Worm (Caenorhabditis elegans): ENCODE data around the gene oac-56.
A peak's percentile ranks its signal among the peaks of the same experiment; 100 is the strongest.

Gene oac-56

DNA sequence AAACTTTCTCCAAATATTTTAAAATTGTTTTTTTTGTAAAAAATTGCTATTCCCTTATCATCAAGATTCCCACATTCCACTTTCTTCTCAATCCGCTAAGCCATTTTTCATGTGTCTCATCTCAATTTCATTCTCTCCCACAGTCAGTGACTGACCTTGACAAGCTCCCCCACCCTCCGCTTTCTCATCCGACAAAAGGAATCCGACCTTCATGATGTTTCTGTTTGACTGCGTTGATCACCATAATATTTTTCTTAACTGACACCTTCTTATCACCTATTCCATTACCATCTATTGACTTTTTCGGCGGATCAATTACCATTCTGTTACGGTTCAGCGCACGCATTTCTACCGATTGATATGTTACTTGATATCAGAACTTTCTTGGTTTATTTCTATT is 38.5 kb upstream of the oac-56 start:
- TF ChIP-seq sma-9 (GFP tag; optimal IDR thresholded peaks at IDR 0.05) (no peak), sma-9 (tag; optimal IDR thresholded peaks at IDR 0.05) (no peak), mbf-1 (tag; optimal IDR thresholded peaks at IDR 0.05) (no peak), skn-1 (tag; optimal IDR thresholded peaks at IDR 0.05) (no peak), nhr-25 (tag; optimal IDR thresholded peaks at IDR 0.05) (peak; percentile 35), blmp-1 (tag; optimal IDR thresholded peaks at IDR 0.05; ENCODE audit: insufficient read depth) (peak; percentile 47), ama-1 (optimal IDR thresholded peaks at IDR 0.05) (no peak), dmd-4 (tag; optimal IDR thresholded peaks at IDR 0.05) (no peak), ceh-16 (tag; optimal IDR thresholded peaks at IDR 0.05) (peak; percentile 10), ceh-82 (tag; optimal IDR thresholded peaks at IDR 0.05) (no peak), nhr-129 (tag; optimal IDR thresholded peaks at IDR 0.05) (peak; percentile 65), C34F6.9 (tag; optimal IDR thresholded peaks at IDR 0.05) (no peak), fos-1 (tag; optimal IDR thresholded peaks at IDR 0.05) (peak; percentile 10)

DNA sequence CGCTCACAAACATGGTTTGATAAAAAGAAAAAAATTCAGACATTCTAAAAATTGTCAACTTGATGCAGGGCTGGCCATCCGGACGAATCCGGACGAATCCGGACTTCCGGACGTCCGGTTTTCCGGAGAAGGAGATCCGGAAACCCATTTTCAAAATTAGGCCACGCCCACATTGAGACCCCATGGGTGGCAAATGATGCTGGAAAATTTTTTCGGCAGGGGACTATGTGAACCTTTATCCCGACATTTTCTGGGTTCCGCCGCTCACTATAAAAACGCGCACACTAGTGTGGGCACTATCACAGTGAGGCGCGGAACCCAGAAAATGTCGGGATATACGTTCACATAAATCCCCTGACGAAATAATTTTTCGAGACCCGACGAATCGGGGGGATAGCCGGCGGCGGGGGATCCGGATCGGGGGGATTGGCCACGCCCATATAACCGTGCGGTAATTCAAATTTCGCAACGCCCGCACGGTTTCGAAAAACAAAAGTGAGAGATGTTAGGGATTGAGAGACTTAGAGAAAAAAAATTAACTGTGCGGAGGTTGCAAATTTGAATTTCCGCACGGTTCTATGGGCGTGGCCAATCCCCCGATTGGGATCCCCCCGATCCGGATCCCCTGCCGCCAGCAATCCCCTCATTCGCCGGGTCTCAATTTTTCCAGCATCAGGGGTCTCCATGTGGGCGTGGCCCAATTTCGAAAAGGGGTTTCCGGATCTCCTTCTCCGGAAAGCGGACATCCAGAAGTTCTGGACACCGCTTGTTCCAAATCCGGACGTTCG is 37.4 kb upstream of the oac-56 start:
- TF ChIP-seq nhr-21 (tag; optimal IDR thresholded peaks at IDR 0.05) (no peak), peb-1 (tag; optimal IDR thresholded peaks at IDR 0.05) (no peak), nhr-6 (tag; optimal IDR thresholded peaks at IDR 0.05) (no peak), alr-1 (tag; optimal IDR thresholded peaks at IDR 0.05) (no peak), nhr-23 (tag; optimal IDR thresholded peaks at IDR 0.05) (no peak), ceh-82 (tag; optimal IDR thresholded peaks at IDR 0.05) (no peak), gmeb-1 (tag; optimal IDR thresholded peaks at IDR 0.05) (no peak)

DNA sequence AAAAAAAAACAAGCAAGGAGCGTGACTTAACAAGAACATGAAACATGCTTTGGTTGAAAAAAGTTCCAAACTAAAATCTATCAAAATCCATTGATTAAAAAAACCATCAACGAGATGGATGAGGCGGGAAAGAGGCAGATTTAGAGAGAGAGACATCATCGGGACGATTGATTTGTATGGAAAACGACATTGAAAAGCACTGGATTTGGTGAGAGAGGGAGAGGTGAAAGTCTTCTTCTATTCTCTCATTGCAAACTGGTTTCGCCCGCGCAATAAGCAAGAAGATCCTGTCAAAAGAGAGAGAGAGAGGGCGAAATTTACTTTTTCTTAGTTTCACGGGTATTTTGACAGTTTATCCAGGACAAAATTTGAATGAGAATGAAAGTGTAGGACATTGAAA is 34.6 kb upstream of the oac-56 start:
- TF ChIP-seq peb-1 (tag; optimal IDR thresholded peaks at IDR 0.05) = no peak
- peak; percentile 14 for TF ChIP-seq nhr-129 (tag; optimal IDR thresholded peaks at IDR 0.05)

DNA sequence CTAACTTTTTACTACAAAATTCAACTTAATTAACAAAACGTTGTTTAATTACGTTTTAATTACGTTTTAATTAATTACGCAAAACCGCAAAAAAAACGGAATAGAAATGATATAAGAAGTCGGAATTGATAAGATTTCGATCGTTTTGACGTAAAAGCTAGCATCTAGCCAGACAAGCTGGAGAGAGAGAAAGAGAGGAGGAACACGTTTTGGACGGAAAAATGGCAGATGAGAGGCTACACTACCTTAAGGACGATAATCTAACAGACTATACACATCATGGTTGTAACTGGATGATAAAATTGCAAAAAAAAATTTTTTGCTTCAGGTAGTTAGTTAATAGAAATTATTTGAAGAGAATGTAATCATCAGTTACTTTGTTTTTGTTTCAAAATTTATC is 33.6 kb upstream of the oac-56 start:
- TF ChIP-seq F13H6.1 (tag; optimal IDR thresholded peaks at IDR 0.05) = no peak
- TF ChIP-seq lin-39 (tag; optimal IDR thresholded peaks at IDR 0.05) = no peak
- TF ChIP-seq elt-3 (tag; optimal IDR thresholded peaks at IDR 0.05) = no peak
- no peak for TF ChIP-seq alr-1 (tag; optimal IDR thresholded peaks at IDR 0.05)
- TF ChIP-seq nhr-77 (tag; optimal IDR thresholded peaks at IDR 0.05) = no peak

DNA sequence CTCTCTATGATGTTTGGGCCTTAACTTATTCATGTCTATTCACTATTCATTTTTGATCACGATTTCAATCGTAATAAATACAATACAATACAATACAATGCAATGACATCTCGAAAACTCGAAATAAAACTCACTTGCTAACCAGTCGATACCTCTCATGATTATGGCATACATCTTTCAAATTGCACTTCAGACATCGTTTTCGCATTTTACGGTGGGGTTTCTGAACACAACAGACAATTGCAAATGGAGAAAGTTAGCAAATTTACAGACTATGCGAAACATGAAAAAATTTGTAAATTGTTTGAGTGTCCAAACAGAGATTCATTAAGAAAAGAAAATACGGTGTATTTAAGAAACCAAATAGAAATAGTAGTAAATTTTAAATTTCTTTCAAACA is 32.9 kb upstream of the oac-56 start, which contains the start of gene paqr-3:
Gene paqr-3, minus strand, starts transcription at position 210 of the 400 bp plus-strand sequence.
- TF ChIP-seq elt-3 (tag; optimal IDR thresholded peaks at IDR 0.05) (no peak), lin-13 (GFP tag; optimal IDR thresholded peaks at IDR 0.05) (no peak), lin-11 (tag; optimal IDR thresholded peaks at IDR 0.05) (no peak), ztf-11 (tag; optimal IDR thresholded peaks at IDR 0.05) (no peak), sem-4 (tag; optimal IDR thresholded peaks at IDR 0.05) (no peak), snpc-4 (tag; optimal IDR thresholded peaks at IDR 0.05) (no peak), skn-1 (tag; optimal IDR thresholded peaks at IDR 0.05) (no peak), nhr-77 (tag; optimal IDR thresholded peaks at IDR 0.05) (no peak), ceh-82 (tag; optimal IDR thresholded peaks at IDR 0.05) (no peak), aly-2 (tag; optimal IDR thresholded peaks at IDR 0.05) (no peak), nhr-11 (tag; optimal IDR thresholded peaks at IDR 0.05) (no peak), unc-62 (GFP tag; optimal IDR thresholded peaks at IDR 0.05) (no peak), ceh-16 (tag; optimal IDR thresholded peaks at IDR 0.05) (no peak), lin-39 (tag; optimal IDR thresholded peaks at IDR 0.05) (no peak), mab-5 (tag; optimal IDR thresholded peaks at IDR 0.05) (no peak)

DNA sequence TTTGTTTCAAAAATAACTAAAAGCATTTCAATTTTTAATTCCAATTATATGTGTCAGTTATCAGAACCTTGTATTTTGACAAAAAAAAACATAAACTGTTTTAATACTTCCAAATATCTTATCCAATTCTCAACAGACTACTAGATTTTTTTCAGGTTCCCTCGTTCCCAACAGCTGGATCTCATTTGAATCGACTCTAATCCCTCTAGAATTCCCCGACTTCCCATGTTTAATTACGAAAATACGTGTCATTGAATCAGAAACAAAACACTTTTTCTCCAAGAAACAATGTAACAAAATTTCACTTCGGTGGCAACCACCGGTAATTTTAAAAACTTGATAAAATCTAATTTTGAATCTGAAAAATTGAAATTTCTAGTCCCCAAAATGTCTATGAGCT is 28.6 kb upstream of the oac-56 start:
- TF ChIP-seq lin-13 (GFP tag; optimal IDR thresholded peaks at IDR 0.05) = no peak
- no peak for TF ChIP-seq ztf-11 (tag; optimal IDR thresholded peaks at IDR 0.05)
- no peak for TF ChIP-seq nhr-237 (tag; optimal IDR thresholded peaks at IDR 0.05)
- no peak for TF ChIP-seq lin-11 (tag; optimal IDR thresholded peaks at IDR 0.05)
- no peak for TF ChIP-seq elt-3 (tag; optimal IDR thresholded peaks at IDR 0.05)
- TF ChIP-seq skn-1 (tag; optimal IDR thresholded peaks at IDR 0.05) = no peak
- no peak for TF ChIP-seq mab-5 (tag; optimal IDR thresholded peaks at IDR 0.05)
- no peak for TF ChIP-seq alr-1 (tag; optimal IDR thresholded peaks at IDR 0.05)
- no peak for TF ChIP-seq dmd-4 (tag; optimal IDR thresholded peaks at IDR 0.05)
- no peak for TF ChIP-seq ztf-4 (tag; optimal IDR thresholded peaks at IDR 0.05)
- TF ChIP-seq F13H6.1 (tag; optimal IDR thresholded peaks at IDR 0.05) = no peak
- no peak for TF ChIP-seq ceh-16 (tag; optimal IDR thresholded peaks at IDR 0.05)
- TF ChIP-seq blmp-1 (tag; optimal IDR thresholded peaks at IDR 0.05; ENCODE audit: insufficient read depth) = no peak

Measured in whole organism, L2 larva.